Fruit fly (Drosophila melanogaster) whole organism, embryonic: ENCODE results near the gene RpL34b.
A peak's percentile ranks its signal among the peaks of the same experiment; 100 is the strongest.

Experiments used
- B-H1 ChIP-seq: fragments of 200-800 bp; sonication (Bioruptor generic); IDR thresholded peaks from 3 replicates; pipeline ENCODE4 v1.3.6; 2022; ENCODE audit warnings: missing biosample characterization, missing genetic modification characterization
- CG10209 ChIP-seq: fragments of 200-800 bp; sonication (Bioruptor generic); optimal IDR thresholded peaks from 3 replicates; lab custom pipeline; 2017; ENCODE audit warnings: missing biosample characterization, mild to moderate bottlenecking, missing genetic modification characterization, missing genetic modification reagents
- CG1024 ChIP-seq: fragments of 200-800 bp; sonication (Bioruptor generic); IDR thresholded peaks from 2 replicates; pipeline ENCODE4 v1.3.6; 2022; ENCODE audit warnings: missing biosample characterization, missing genetic modification characterization
- CG10431 ChIP-seq: fragments of 200-800 bp; sonication (Bioruptor generic); optimal IDR thresholded peaks from 3 replicates; lab custom pipeline; 2018; ENCODE audit warnings: missing biosample characterization, mild to moderate bottlenecking, missing genetic modification characterization
- CG10654 ChIP-seq: fragments of 200-800 bp; sonication (Bioruptor generic); optimal IDR thresholded peaks from 2 replicates; lab custom pipeline; 2016; ENCODE audit warnings: missing biosample characterization, missing genetic modification characterization
- CG11093 ChIP-seq: fragments of 200-800 bp; sonication (Bioruptor generic); IDR thresholded peaks from 3 replicates; pipeline ENCODE4 v1.3.6; 2022; ENCODE audit warnings: missing biosample characterization, missing genetic modification characterization
- CG11723 ChIP-seq: fragments of 200-800 bp; sonication (Bioruptor generic); optimal IDR thresholded peaks from 2 replicates; lab custom pipeline; 2017; ENCODE audit warnings: missing biosample characterization, mild to moderate bottlenecking, missing genetic modification characterization
- CG12236 ChIP-seq: fragments of 200-800 bp; sonication (Bioruptor generic); optimal IDR thresholded peaks from 2 replicates; lab custom pipeline; 2016; ENCODE audit warnings: missing biosample characterization, missing genetic modification characterization
- CG12744 ChIP-seq: fragments of 200-800 bp; sonication (Bioruptor generic); optimal IDR thresholded peaks from 2 replicates; lab custom pipeline; 2016; ENCODE audit warnings: missing biosample characterization, missing genetic modification characterization
- CG12769 ChIP-seq: fragments of 200-800 bp; sonication (Bioruptor generic); optimal IDR thresholded peaks from 2 replicates; lab custom pipeline; 2019; ENCODE audit warnings: missing biosample characterization, mild to moderate bottlenecking, missing genetic modification characterization, moderate library complexity
- CG13424 ChIP-seq: fragments of 200-800 bp; sonication (Bioruptor generic); optimal IDR thresholded peaks from 2 replicates; lab custom pipeline; 2019; ENCODE audit warnings: missing biosample characterization, mild to moderate bottlenecking, missing genetic modification characterization, moderate library complexity
- CG1602 ChIP-seq: fragments of 200-800 bp; sonication (Bioruptor generic); optimal IDR thresholded peaks from 3 replicates; lab custom pipeline; 2016; ENCODE audit warnings: missing biosample characterization, missing genetic modification characterization
- CG17361 ChIP-seq: fragments of 200-800 bp; sonication (Bioruptor generic); IDR thresholded peaks from 3 replicates; pipeline ENCODE4 v1.3.6; 2022; ENCODE audit warnings: missing biosample characterization, missing genetic modification characterization
- CG17385 ChIP-seq: fragments of 200-800 bp; sonication (Bioruptor generic); optimal IDR thresholded peaks from 3 replicates; lab custom pipeline; 2018; ENCODE audit warnings: missing biosample characterization, mild to moderate bottlenecking, missing genetic modification characterization
- CG2889 ChIP-seq: fragments of 200-800 bp; sonication (Bioruptor generic); IDR thresholded peaks from 3 replicates; pipeline ENCODE4 v1.3.6; 2022; ENCODE audit warnings: missing biosample characterization, missing genetic modification characterization
- CG30020 ChIP-seq: fragments of 200-800 bp; optimal IDR thresholded peaks from 2 replicates; lab custom pipeline; 2019; ENCODE audit warnings: missing biosample characterization, mild to moderate bottlenecking, missing genetic modification characterization, moderate library complexity
- CG30431 ChIP-seq: fragments of 200-800 bp; sonication (Bioruptor generic); optimal IDR thresholded peaks from 2 replicates; lab custom pipeline; 2017; ENCODE audit warnings: missing biosample characterization, missing genetic modification characterization
- CG3281 ChIP-seq: fragments of 200-800 bp; sonication (Bioruptor generic); optimal IDR thresholded peaks from 3 replicates; lab custom pipeline; 2017; ENCODE audit warnings: missing biosample characterization, mild to moderate bottlenecking, missing genetic modification characterization
- CG33557 ChIP-seq: fragments of 200-800 bp; sonication (Bioruptor generic); optimal IDR thresholded peaks from 2 replicates; lab custom pipeline; 2019; ENCODE audit warnings: missing biosample characterization, mild to moderate bottlenecking, missing genetic modification characterization, moderate library complexity
- CG34224 ChIP-seq: fragments of 200-800 bp; sonication (Bioruptor generic); IDR thresholded peaks from 3 replicates; pipeline ENCODE4 v1.3.6; 2022; ENCODE audit warnings: missing biosample characterization, missing genetic modification characterization; ENCODE audit not compliant: partially characterized antibody
- CG43689 ChIP-seq: fragments of 200-800 bp; sonication (Bioruptor generic); IDR thresholded peaks from 2 replicates; pipeline ENCODE4 v1.3.6; 2022; ENCODE audit warnings: missing biosample characterization, missing genetic modification characterization
- CG4617 ChIP-seq: fragments of 200-800 bp; sonication (Bioruptor generic); optimal IDR thresholded peaks from 3 replicates; lab custom pipeline; 2016; ENCODE audit warnings: missing biosample characterization, missing genetic modification characterization, borderline replicate concordance
- CG4707 ChIP-seq: fragments of 200-800 bp; sonication (Bioruptor generic); optimal IDR thresholded peaks from 2 replicates; lab custom pipeline; 2018; ENCODE audit warnings: missing biosample characterization, mild to moderate bottlenecking, missing genetic modification characterization, moderate library complexity
- CG6654 ChIP-seq: fragments of 200-800 bp; sonication (Bioruptor generic); optimal IDR thresholded peaks from 2 replicates; lab custom pipeline; 2017; ENCODE audit warnings: missing biosample characterization, mild to moderate bottlenecking, missing genetic modification characterization
- CG6854 ChIP-seq: fragments of 200-800 bp; sonication (Bioruptor generic); optimal IDR thresholded peaks from 3 replicates; lab custom pipeline; 2017; ENCODE audit warnings: missing biosample characterization, mild to moderate bottlenecking, missing genetic modification characterization
- CG8478 ChIP-seq: fragments of >200 bp; optimal IDR thresholded peaks from 2 replicates; lab custom pipeline; 2018
- CG9932 ChIP-seq: fragments of 200-800 bp; sonication (Bioruptor generic); IDR thresholded peaks from 2 replicates; pipeline ENCODE4 v1.3.6; 2022; ENCODE audit warnings: missing biosample characterization, missing genetic modification characterization
- CkIIα-i1 ChIP-seq: fragments of 200-800 bp; sonication (Bioruptor generic); IDR thresholded peaks from 2 replicates; pipeline ENCODE4 v1.3.6; 2022; ENCODE audit warnings: missing biosample characterization, missing genetic modification characterization
- Hr39 ChIP-seq: fragments of >200 bp; optimal IDR thresholded peaks from 2 replicates; lab custom pipeline; 2017
- Myb ChIP-seq: fragments of 200-800 bp; sonication (Bioruptor generic); optimal IDR thresholded peaks from 2 replicates; lab custom pipeline; 2016; ENCODE audit warnings: missing biosample characterization, missing genetic modification characterization
- NC2α ChIP-seq: fragments of 200-800 bp; sonication (Bioruptor generic); optimal IDR thresholded peaks from 2 replicates; lab custom pipeline; 2016; ENCODE audit warnings: missing biosample characterization, missing genetic modification characterization
- az2 ChIP-seq: fragments of 200-800 bp; sonication (Bioruptor generic); optimal IDR thresholded peaks from 3 replicates; lab custom pipeline; 2016; ENCODE audit warnings: missing biosample characterization, missing genetic modification characterization
- bowl ChIP-seq: fragments of 200-800 bp; sonication (Bioruptor generic); IDR thresholded peaks from 2 replicates; pipeline ENCODE4 v1.3.6; 2022; ENCODE audit warnings: missing biosample characterization, missing genetic modification characterization
- crc ChIP-seq: fragments of 200-800 bp; sonication (Bioruptor generic); optimal IDR thresholded peaks from 2 replicates; lab custom pipeline; 2016; ENCODE audit warnings: missing biosample characterization, missing genetic modification characterization
- croc ChIP-seq: fragments of 200-800 bp; sonication (Bioruptor generic); conservative IDR thresholded peaks from 3 replicates; pipeline ENCODE4 v1.3.6; 2022; ENCODE audit warnings: missing biosample characterization, missing genetic modification characterization
- dm ChIP-seq: fragments of 200-800 bp; sonication (Bioruptor generic); optimal IDR thresholded peaks from 3 replicates; lab custom pipeline; 2016; ENCODE audit warnings: missing biosample characterization, missing genetic modification characterization
- dmrt11E ChIP-seq: fragments of 200-800 bp; sonication (Bioruptor generic); optimal IDR thresholded peaks from 3 replicates; lab custom pipeline; 2018; ENCODE audit warnings: missing biosample characterization, mild to moderate bottlenecking, missing genetic modification characterization, moderate library complexity
- eve ChIP-seq, 2 experiments: fragments of >200 bp; optimal IDR thresholded peaks; 2 replicates each; lab custom pipeline; 2017; ENCODE audit warnings: missing biosample characterization in 2 of 2, missing genetic modification characterization in 2 of 2
- gem ChIP-seq: fragments of 200-800 bp; sonication (Bioruptor generic); optimal IDR thresholded peaks from 2 replicates; lab custom pipeline; 2019; ENCODE audit warnings: missing biosample characterization, mild to moderate bottlenecking, missing genetic modification characterization, moderate library complexity
- nerfin-1 ChIP-seq: fragments of 200-800 bp; sonication (Bioruptor generic); optimal IDR thresholded peaks from 3 replicates; lab custom pipeline; 2019; ENCODE audit warnings: missing biosample characterization, mild to moderate bottlenecking, missing genetic modification characterization, moderate library complexity
- otp ChIP-seq: fragments of 200-800 bp; sonication (Bioruptor generic); IDR thresholded peaks from 3 replicates; pipeline ENCODE4, ENCODE4 v1.3.6; 2022; ENCODE audit warnings: missing biosample characterization, missing genetic modification characterization
- p53 ChIP-seq: fragments of 200-800 bp; sonication (Bioruptor generic); optimal IDR thresholded peaks from 2 replicates; lab custom pipeline; 2016; ENCODE audit warnings: missing biosample characterization, missing genetic modification characterization
- pan ChIP-seq, 4 experiments: fragments of >200 bp in 3 of 4; fragments of 200-800 bp in 1 of 4; sonication (Bioruptor generic) in 1 of 4; optimal IDR thresholded peaks in 3 of 4; IDR thresholded peaks in 1 of 4; 2 replicates each; pipeline versions ENCODE4 v1.3.6 to Lab custom; 2017 to 2022; ENCODE audit warnings: missing biosample characterization in 2 of 4, missing genetic modification characterization in 2 of 4, mixed read lengths in 1 of 4
- slbo ChIP-seq: fragments of 200-800 bp; sonication (Bioruptor generic); IDR thresholded peaks from 2 replicates; pipeline ENCODE4 v1.3.6; 2022; ENCODE audit warnings: missing biosample characterization, missing genetic modification characterization
- tap ChIP-seq: fragments of 200-800 bp; optimal IDR thresholded peaks from 3 replicates; lab custom pipeline; 2019; ENCODE audit warnings: missing biosample characterization, mild to moderate bottlenecking, missing genetic modification characterization, moderate library complexity
- tna ChIP-seq: fragments of 200-800 bp; sonication (Bioruptor generic); IDR thresholded peaks from 2 replicates; pipeline ENCODE4 v1.3.6; 2022; ENCODE audit warnings: missing biosample characterization, missing genetic modification characterization; ENCODE audit not compliant: partially characterized antibody
- toy ChIP-seq: fragments of 200-800 bp; sonication (Bioruptor generic); IDR thresholded peaks from 2 replicates; pipeline ENCODE4 v1.3.6; 2022; ENCODE audit warnings: missing biosample characterization, missing genetic modification characterization
- usp ChIP-seq: fragments of >200 bp; optimal IDR thresholded peaks from 2 replicates; lab custom pipeline; 2017; ENCODE audit warnings: missing biosample characterization, missing genetic modification characterization
- wor ChIP-seq: fragments of 200-800 bp; sonication (Bioruptor generic); IDR thresholded peaks from 2 replicates; pipeline ENCODE4 v1.3.6; 2022; ENCODE audit warnings: missing biosample characterization, missing genetic modification characterization

RpL34b gene

DNA sequence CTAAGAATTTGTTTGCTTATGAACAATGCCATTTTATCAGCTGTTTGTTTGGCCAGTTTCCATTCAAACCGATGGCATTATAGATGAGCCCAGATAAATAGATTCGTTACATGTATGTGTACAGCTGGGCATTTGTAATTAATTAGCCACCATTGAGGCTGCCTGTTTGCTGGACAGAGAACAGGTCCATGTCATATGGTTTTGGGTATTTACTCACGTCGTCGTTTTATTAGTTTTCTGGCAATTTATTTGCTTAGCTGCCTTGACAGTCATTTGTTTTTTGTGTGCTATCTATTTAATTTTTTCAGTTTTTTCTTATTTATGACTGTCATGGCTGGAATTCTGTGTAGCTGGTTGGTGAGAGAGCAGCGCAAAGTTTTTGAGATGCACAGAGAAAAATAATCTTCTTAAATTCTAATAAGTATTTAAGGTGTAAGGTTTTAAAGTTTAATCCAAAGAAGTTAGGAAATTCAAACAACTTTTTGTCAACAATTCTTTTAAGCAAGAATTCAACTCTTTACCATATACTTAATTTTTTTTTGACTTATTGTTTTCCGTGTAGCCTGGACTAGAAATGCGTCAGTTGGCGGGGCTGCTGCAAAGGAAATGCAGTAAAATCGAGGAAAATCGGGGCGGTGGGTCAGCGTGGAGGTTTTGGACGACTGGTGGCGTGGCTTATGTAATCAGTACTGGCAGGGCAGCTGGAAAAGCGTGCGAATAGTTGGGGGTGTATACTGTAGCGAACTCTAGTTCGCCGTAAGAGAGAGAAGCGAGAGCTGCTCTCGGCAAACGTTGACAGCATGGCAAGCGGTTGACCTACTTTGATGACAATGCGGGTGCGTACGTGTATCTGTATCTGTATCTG, 33.7 kb upstream of the RpL34b start:
- TF ChIP-seq CG4707 (GFP tag; lab: Kevin White, UChicago), result peak; percentile 66
- TF ChIP-seq wor (GFP tag; lab: Robert Waterston, UW), result peak; percentile 50; the same call in 1 of the 2 replicates
- peak; percentile 60; the same call in 1 of the 2 replicates for TF ChIP-seq CG43689 (GFP tag; lab: Robert Waterston, UW)
- TF ChIP-seq CG11723 (GFP tag; lab: Kevin White, UChicago), result peak; percentile 75
- TF ChIP-seq CG10431 (GFP tag; lab: Kevin White, UChicago), result peak; percentile 8
- peak; percentile 77 for TF ChIP-seq CG1602 (GFP tag; lab: Kevin White, UChicago)
- TF ChIP-seq CG6854, result peak; percentile 88
- peak; percentile 74 for TF ChIP-seq CG1024 (GFP tag; lab: Robert Waterston, UW)
- TF ChIP-seq dm, result peak; percentile 73
- peak; percentile 82 for TF ChIP-seq az2 (GFP tag; lab: Kevin White, UChicago)
- TF ChIP-seq Hr39 (lab: Kevin White, UChicago), result no peak
- TF ChIP-seq eve (GFP tag; optimal IDR thresholded peaks at IDR 0.05; lab: Kevin White, UChicago), result peak in 1 of 2 experiments; percentile 83
- TF ChIP-seq pan (optimal IDR thresholded peaks at IDR 0.05; lab: Kevin White, UChicago), result no peak
- peak in 1 of 2 experiments; percentile 92 for TF ChIP-seq pan (GFP tag; optimal IDR thresholded peaks at IDR 0.05 in 1 of 2, IDR thresholded peaks at IDR 0.05 in 1 of 2)
- TF ChIP-seq crc (GFP tag; lab: Kevin White, UChicago), result peak; percentile 71
- peak; percentile 49 for TF ChIP-seq NC2α (GFP tag; lab: Kevin White, UChicago)
- peak; percentile 86 for TF ChIP-seq tap
- no peak for TF ChIP-seq tna (GFP tag; lab: Robert Waterston, UW)
- peak; percentile 68 for TF ChIP-seq CG12236 (GFP tag; lab: Kevin White, UChicago)
- TF ChIP-seq toy, result 0 out of 2 replicates have a peak, but pooled peaks have one; percentile 62
- peak; percentile 46 for TF ChIP-seq Myb
- peak; percentile 74; the same call in 2 of the 3 replicates for TF ChIP-seq CG11093
- TF ChIP-seq CG17361 (GFP tag; lab: Robert Waterston, UW), result peak; percentile 88
- peak; percentile 73; the same call in 1 of the 2 replicates for TF ChIP-seq bowl
- peak; percentile 56 for TF ChIP-seq CG12769
- TF ChIP-seq CG4617 (GFP tag; lab: Kevin White, UChicago), result peak; percentile 48
- peak; percentile 87 for TF ChIP-seq CG3281 (GFP tag; lab: Kevin White, UChicago)
- TF ChIP-seq B-H1 (GFP tag; lab: Robert Waterston, UW), result peak; percentile 88; the same call in 2 of the 3 replicates
- peak; percentile 58; the same call in 2 of the 3 replicates for TF ChIP-seq croc (GFP tag; lab: Robert Waterston, UW)
- peak; percentile 72 for TF ChIP-seq CG12744 (GFP tag; lab: Kevin White, UChicago)
- TF ChIP-seq CG17385 (GFP tag; lab: Kevin White, UChicago), result peak; percentile 84
- peak; percentile 85 for TF ChIP-seq CG2889
- peak; percentile 77 for TF ChIP-seq CG10654 (GFP tag; lab: Kevin White, UChicago)
- peak; percentile 76 for TF ChIP-seq nerfin-1 (tag; lab: Kevin White, UChicago)
- TF ChIP-seq CG9932 (GFP tag; lab: Robert Waterston, UW), result peak; percentile 79
- peak; percentile 59 for TF ChIP-seq dmrt11E (tag; lab: Kevin White, UChicago)
- no peak for TF ChIP-seq CG8478 (lab: Kevin White, UChicago)
- peak; percentile 87 for TF ChIP-seq CG13424 (tag; lab: Kevin White, UChicago)
- TF ChIP-seq CG33557 (GFP tag; lab: Kevin White, UChicago), result peak; percentile 41
- peak; percentile 94 for TF ChIP-seq gem (tag; lab: Kevin White, UChicago)
- peak; percentile 80 for TF ChIP-seq otp
- TF ChIP-seq slbo (GFP tag; lab: Robert Waterston, UW), result peak; percentile 93
- TF ChIP-seq CG6654, result peak; percentile 57
- no peak for TF ChIP-seq usp (GFP tag; lab: Kevin White, UChicago)
- TF ChIP-seq CG30431 (GFP tag; lab: Kevin White, UChicago), result peak; percentile 38
- peak; percentile 72 for TF ChIP-seq CkIIα-i1 (GFP tag; lab: Robert Waterston, UW)
- TF ChIP-seq CG30020 (tag; lab: Kevin White, UChicago), result no peak
- peak; percentile 69 for TF ChIP-seq p53 (GFP tag; lab: Kevin White, UChicago)
- TF ChIP-seq CG10209, result peak; percentile 84
- no peak for TF ChIP-seq CG34224
